Fruit fly (Drosophila melanogaster): Measurements from ENCODE around the gene Tango5.

DNA sequence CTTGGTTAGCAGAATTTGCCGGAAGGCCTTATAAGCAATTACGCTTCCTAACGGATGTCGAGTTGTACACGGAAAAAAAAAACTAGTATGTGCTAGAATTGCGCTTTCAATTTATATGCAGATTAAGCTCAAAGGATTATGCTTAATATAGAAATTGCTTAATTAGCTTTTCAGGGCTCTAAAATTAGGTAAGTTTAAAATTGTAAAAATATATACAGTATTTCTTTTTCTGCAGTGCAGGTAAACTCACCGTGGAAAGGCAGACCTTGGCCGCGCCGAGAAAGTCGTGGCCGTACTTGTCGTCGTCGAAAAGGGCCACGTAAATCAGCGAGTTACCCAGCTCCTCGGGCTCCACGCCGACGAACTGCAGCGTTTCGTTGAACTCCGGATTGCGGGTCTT is 13.5 kb downstream of the Tango5 start:
- no peak for TF ChIP-seq CG8478 (optimal IDR thresholded peaks at IDR 0.05)
- no peak for TF ChIP-seq CTCF (optimal IDR thresholded peaks at IDR 0.05)

Measured in S2 (cell line).